Fruit fly (Drosophila melanogaster): ENCODE results near the gene CG32221.

The CG32221 gene

DNA sequence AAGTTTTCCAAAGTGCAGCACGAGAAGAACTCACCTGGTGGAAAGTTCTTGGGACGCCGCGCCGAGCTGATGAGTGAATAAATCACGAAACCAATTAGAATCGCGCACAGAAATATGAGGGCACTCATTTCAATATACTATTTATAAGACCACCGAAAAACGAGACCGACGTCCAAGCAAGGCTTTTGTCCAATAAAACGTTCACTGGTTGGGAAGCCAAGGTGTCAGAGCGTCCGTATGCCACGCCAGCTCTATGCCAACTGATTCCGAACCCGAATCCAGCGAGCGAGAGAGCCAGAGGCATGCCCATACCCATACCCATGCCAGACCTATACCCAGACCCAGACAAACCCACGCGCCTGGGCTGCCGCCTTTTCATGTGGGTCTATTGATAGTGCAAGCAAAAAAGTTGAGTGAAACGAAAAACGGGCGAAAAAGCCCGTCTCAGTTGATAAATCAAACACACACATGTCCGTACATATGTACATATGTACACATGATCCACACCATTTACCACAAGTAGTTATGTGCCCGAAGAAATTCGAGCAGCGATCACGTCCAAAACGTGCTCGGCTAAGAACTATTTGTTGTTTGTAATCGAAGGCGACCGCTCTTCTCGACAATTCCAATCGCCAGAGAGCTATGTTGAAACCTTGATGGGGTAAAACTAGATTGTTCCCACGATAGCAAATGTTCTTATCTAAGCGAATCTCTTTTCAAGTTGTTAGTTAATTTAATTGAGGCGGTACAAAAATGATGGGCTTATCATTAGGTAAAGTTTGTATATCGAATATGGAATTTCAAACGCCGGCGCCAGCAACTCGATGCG lies 21.2 kb upstream of the CG32221 start, which contains the start of gene Cyp305a1 (continued):
- TF ChIP-seq lov (optimal IDR thresholded peaks at IDR 0.05) (no peak), lov (GFP tag; IDR thresholded peaks at IDR 0.05) (0 out of 3 replicates have a peak, but pooled peaks have one; percentile 44), MESR4 (GFP tag; optimal IDR thresholded peaks at IDR 0.05) (no peak), ara (GFP tag; IDR thresholded peaks at IDR 0.05) (no peak), chif (GFP tag; optimal IDR thresholded peaks at IDR 0.05) (no peak), dpn (GFP tag; optimal IDR thresholded peaks at IDR 0.05) (no peak), Doc2 (GFP tag; IDR thresholded peaks at IDR 0.05) (no peak), pum (GFP tag; optimal IDR thresholded peaks at IDR 0.05) (no peak), dm (GFP tag; optimal IDR thresholded peaks at IDR 0.05) (no peak), MTF-1 (GFP tag; optimal IDR thresholded peaks at IDR 0.05; ENCODE audit: borderline replicate concordance) (no peak), Dp (GFP tag; optimal IDR thresholded peaks at IDR 0.05) (no peak), CG7839 (tag; optimal IDR thresholded peaks at IDR 0.05) (no peak), gsb (GFP tag; IDR thresholded peaks at IDR 0.05) (no peak), CG7963 (GFP tag; IDR thresholded peaks at IDR 0.05; ENCODE audit: partially characterized antibody) (no peak), Mad (GFP tag; optimal IDR thresholded peaks at IDR 0.05) (no peak), Xbp1 (GFP tag; optimal IDR thresholded peaks at IDR 0.05) (no peak), Usf (GFP tag; optimal IDR thresholded peaks at IDR 0.05) (no peak), Dip3 (GFP tag; optimal IDR thresholded peaks at IDR 0.05) (no peak), Gug (GFP tag; IDR thresholded peaks at IDR 0.05) (no peak), Oaz (GFP tag; IDR thresholded peaks at IDR 0.05) (no peak), CG10462 (GFP tag; optimal IDR thresholded peaks at IDR 0.05) (no peak), sc (optimal IDR thresholded peaks at IDR 0.05) (no peak), sc (GFP tag; optimal IDR thresholded peaks at IDR 0.05) (no peak), CG6254 (GFP tag; optimal IDR thresholded peaks at IDR 0.05) (no peak), aop (GFP tag; IDR thresholded peaks at IDR 0.05) (no peak), ranshi (GFP tag; IDR thresholded peaks at IDR 0.05) (no peak), ems (GFP tag; optimal IDR thresholded peaks at IDR 0.05) (no peak), CG7556 (GFP tag; optimal IDR thresholded peaks at IDR 0.05) (no peak), lola (GFP tag; optimal IDR thresholded peaks at IDR 0.05) (no peak), scrt (GFP tag; optimal IDR thresholded peaks at IDR 0.05) (no peak), HmgD (GFP tag; optimal IDR thresholded peaks at IDR 0.05) (no peak), CG4617 (GFP tag; optimal IDR thresholded peaks at IDR 0.05; ENCODE audit: borderline replicate concordance) (no peak), Hr39 (optimal IDR thresholded peaks at IDR 0.05) (no peak), CG15601 (tag; optimal IDR thresholded peaks at IDR 0.05) (no peak), nau (GFP tag; optimal IDR thresholded peaks at IDR 0.05) (no peak), trh (GFP tag; optimal IDR thresholded peaks at IDR 0.05) (no peak), pzg (GFP tag; optimal IDR thresholded peaks at IDR 0.05) (no peak), CG34376 (GFP tag; optimal IDR thresholded peaks at IDR 0.05) (peak; percentile 63), CG18011 (GFP tag; optimal IDR thresholded peaks at IDR 0.05) (no peak), toy (GFP tag; IDR thresholded peaks at IDR 0.05) (no peak), gt (GFP tag; IDR thresholded peaks at IDR 0.05) (no peak), zfh1 (GFP tag; IDR thresholded peaks at IDR 0.05) (no peak), gem (tag; optimal IDR thresholded peaks at IDR 0.05) (no peak), CG10267 (tag; optimal IDR thresholded peaks at IDR 0.05) (no peak), dysf (GFP tag; IDR thresholded peaks at IDR 0.05) (no peak), YL-1 (GFP tag; optimal IDR thresholded peaks at IDR 0.05) (no peak), MBD-R2 (GFP tag; IDR thresholded peaks at IDR 0.05) (no peak; the same call in 1 of the 2 replicates), Sox102F (GFP tag; optimal IDR thresholded peaks at IDR 0.05) (no peak), Sry-δ (GFP tag; optimal IDR thresholded peaks at IDR 0.05) (no peak), CG16779 (GFP tag; IDR thresholded peaks at IDR 0.05) (no peak), CG15073 (GFP tag; optimal IDR thresholded peaks at IDR 0.05) (no peak)
